Fruit fly (Drosophila melanogaster): Measurements from ENCODE around the gene CG1492.

Gene CG1492

dm6 chrX:12034713-12035112, 22.7 kb upstream of the CG1492 start (continued):
- no peak for TF ChIP-seq seq (GFP tag; IDR thresholded peaks at IDR 0.05)

dm6 chrX:12032136-12032682, 20.2 kb upstream of the CG1492 start, which contains the start of gene Cyp318a1:
Gene Cyp318a1 (plus strand): TSS chrX:12032632.
- TF ChIP-seq CG8290 (GFP tag; optimal IDR thresholded peaks at IDR 0.05): peak; percentile 78
- TF ChIP-seq CG8290 (tag; optimal IDR thresholded peaks at IDR 0.05): peak in 1 of 2 experiments; percentile 84
- TF ChIP-seq tap (tag; optimal IDR thresholded peaks at IDR 0.05): no peak
- peak; percentile 65; the same call in 1 of the 2 replicates for TF ChIP-seq CG17612 (GFP tag; IDR thresholded peaks at IDR 0.05)

dm6 chrX:12031400-12031799, 19.4 kb upstream of the CG1492 start, which contains the start of gene Cyp311a1:
Gene Cyp311a1 (minus strand): TSS chrX:12031465.
- TF ChIP-seq CG4617 (GFP tag; optimal IDR thresholded peaks at IDR 0.05; ENCODE audit: borderline replicate concordance): no peak
- peak; percentile 17; the same call in 1 of the 3 replicates for TF ChIP-seq row (GFP tag; IDR thresholded peaks at IDR 0.05)

dm6 chrX:12028825-12029514, 17.0 kb upstream of the CG1492 start, which contains the start of gene Usp7:
Gene Usp7 (minus strand): TSS chrX:12029032.
- peak; percentile 79 for TF ChIP-seq stwl (tag; optimal IDR thresholded peaks at IDR 0.05)
- TF ChIP-seq sna (GFP tag; IDR thresholded peaks at IDR 0.05; ENCODE audit: partially characterized antibody): peak; percentile 79
- peak; percentile 84 for TF ChIP-seq nerfin-2 (GFP tag; IDR thresholded peaks at IDR 0.05; ENCODE audit: partially characterized antibody)
- peak; percentile 17 for TF ChIP-seq Max (GFP tag; optimal IDR thresholded peaks at IDR 0.05)
- no peak for TF ChIP-seq esg (GFP tag; conservative IDR thresholded peaks at IDR 0.05)
- TF ChIP-seq Hsf (GFP tag; optimal IDR thresholded peaks at IDR 0.05): peak; percentile 1
- TF ChIP-seq Dll (GFP tag; IDR thresholded peaks at IDR 0.05; ENCODE audit: partially characterized antibody): peak; percentile 92
- TF ChIP-seq trem (tag; optimal IDR thresholded peaks at IDR 0.05): peak; percentile 42
- TF ChIP-seq Sry-β (GFP tag; optimal IDR thresholded peaks at IDR 0.05): peak; percentile 84
- TF ChIP-seq Ets97D (GFP tag; optimal IDR thresholded peaks at IDR 0.05): peak; percentile 85
- peak; percentile 97 for TF ChIP-seq bbx (GFP tag; IDR thresholded peaks at IDR 0.05; ENCODE audit: partially characterized antibody)
- TF ChIP-seq Adf1 (GFP tag; IDR thresholded peaks at IDR 0.05): peak; percentile 78
- TF ChIP-seq Oaz (GFP tag; IDR thresholded peaks at IDR 0.05): no peak
- TF ChIP-seq CG33213 (GFP tag; optimal IDR thresholded peaks at IDR 0.05): peak; percentile 29
- no peak for TF ChIP-seq CG11093 (GFP tag; IDR thresholded peaks at IDR 0.05)
- peak; percentile 83 for TF ChIP-seq CG8290 (GFP tag; optimal IDR thresholded peaks at IDR 0.05)
- TF ChIP-seq CG8290 (tag; optimal IDR thresholded peaks at IDR 0.05): no peak
- TF ChIP-seq Antp (GFP tag; optimal IDR thresholded peaks at IDR 0.05): no peak
- no peak for TF ChIP-seq CG15269 (tag; optimal IDR thresholded peaks at IDR 0.05)
- no peak for TF ChIP-seq ab (GFP tag; optimal IDR thresholded peaks at IDR 0.05)
- TF ChIP-seq CG9797 (GFP tag; optimal IDR thresholded peaks at IDR 0.05): peak; percentile 41
- no peak for TF ChIP-seq Taf1 (GFP tag; IDR thresholded peaks at IDR 0.05)
- TF ChIP-seq CG8944 (GFP tag; optimal IDR thresholded peaks at IDR 0.05): no peak
- TF ChIP-seq sens-2 (GFP tag; IDR thresholded peaks at IDR 0.05): no peak
- TF ChIP-seq Trl (optimal IDR thresholded peaks at IDR 0.05): no peak
- TF ChIP-seq Trl (GFP tag; optimal IDR thresholded peaks at IDR 0.05): no peak
- TF ChIP-seq CG11695 (GFP tag; IDR thresholded peaks at IDR 0.05): no peak
- TF ChIP-seq CG7987 (GFP tag; optimal IDR thresholded peaks at IDR 0.05): no peak
- peak; percentile 50 for TF ChIP-seq sob (GFP tag; IDR thresholded peaks at IDR 0.05)
- no peak for TF ChIP-seq CG3995 (GFP tag; optimal IDR thresholded peaks at IDR 0.05)
- TF ChIP-seq az2 (GFP tag; optimal IDR thresholded peaks at IDR 0.05): no peak
- no peak for TF ChIP-seq gro (GFP tag; optimal IDR thresholded peaks at IDR 0.05)
- no peak for TF ChIP-seq CG3838 (GFP tag; optimal IDR thresholded peaks at IDR 0.05)
- no peak; the same call in 2 of the 3 replicates for TF ChIP-seq CG17361 (GFP tag; IDR thresholded peaks at IDR 0.05)
- TF ChIP-seq al (GFP tag; IDR thresholded peaks at IDR 0.05): 0 out of 2 replicates have a peak, but pooled peaks have one; percentile 12
- no peak; the same call in 2 of the 3 replicates for TF ChIP-seq CG11560 (tag; IDR thresholded peaks at IDR 0.05)
- TF ChIP-seq CG7372 (GFP tag; IDR thresholded peaks at IDR 0.05): 0 out of 2 replicates have a peak, but pooled peaks have one; percentile 17
- peak; percentile 89 for TF ChIP-seq cg (GFP tag; optimal IDR thresholded peaks at IDR 0.05)
- no peak for TF ChIP-seq Six4 (GFP tag; optimal IDR thresholded peaks at IDR 0.05)

All from whole organism, embryonic.